Worm (Caenorhabditis elegans) whole organism, L1 larva: Measurements from ENCODE around the gene F25B3.5.

ENCODE experiments used
- blmp-1 ChIP-seq: fragments of 150-350 bp; optimal IDR thresholded peaks from 2 replicates; lab custom pipeline; 2014; ENCODE audit warnings: missing biosample characterization, missing genetic modification characterization
- efl-1 ChIP-seq, 4 experiments: fragments of 150-350 bp; optimal IDR thresholded peaks in 3 of 4; peaks in 1 of 4; 1 replicate in 1 of 4; 2 replicates in 3 of 4; lab custom pipeline; 2014; ENCODE audit warnings: missing biosample characterization in 2 of 4, missing genetic modification characterization in 2 of 4, missing genetic modification reagents in 2 of 4
- elt-3 ChIP-seq, 6 experiments: fragments of 150-350 bp in 1 of 6; sonication (generic microtip); optimal IDR thresholded peaks; 2 replicates each; lab custom pipeline; 2017 to 2018; ENCODE audit warnings: missing biosample characterization in 6 of 6, missing genetic modification characterization in 6 of 6, inconsistent platforms in 1 of 6
- fkh-10 ChIP-seq: sonication (generic microtip); optimal IDR thresholded peaks from 2 replicates; lab custom pipeline; 2017; ENCODE audit warnings: missing biosample characterization, missing genetic modification reagents, missing genetic modification characterization
- lin-14 ChIP-seq: fragments of 200-800 bp; sonication (Bioruptor generic); optimal IDR thresholded peaks from 2 replicates; lab custom pipeline; 2018; ENCODE audit warnings: mild to moderate bottlenecking, missing genetic modification characterization, moderate library complexity, missing compliant biosample characterization
- nhr-85 ChIP-seq: sonication (generic microtip); peaks from one replicate; lab custom pipeline; 2016; ENCODE audit warnings: missing genetic modification characterization, inconsistent platforms, missing compliant biosample characterization
- snu-23 ChIP-seq: sonication (generic microtip); optimal IDR thresholded peaks from 2 replicates; lab custom pipeline; 2016; ENCODE audit warnings: missing genetic modification characterization, missing compliant biosample characterization
- sox-4 ChIP-seq: sonication (generic microtip); optimal IDR thresholded peaks from 2 replicates; lab custom pipeline; 2016; ENCODE audit warnings: missing genetic modification characterization, missing compliant biosample characterization

Gene F25B3.5

DNA sequence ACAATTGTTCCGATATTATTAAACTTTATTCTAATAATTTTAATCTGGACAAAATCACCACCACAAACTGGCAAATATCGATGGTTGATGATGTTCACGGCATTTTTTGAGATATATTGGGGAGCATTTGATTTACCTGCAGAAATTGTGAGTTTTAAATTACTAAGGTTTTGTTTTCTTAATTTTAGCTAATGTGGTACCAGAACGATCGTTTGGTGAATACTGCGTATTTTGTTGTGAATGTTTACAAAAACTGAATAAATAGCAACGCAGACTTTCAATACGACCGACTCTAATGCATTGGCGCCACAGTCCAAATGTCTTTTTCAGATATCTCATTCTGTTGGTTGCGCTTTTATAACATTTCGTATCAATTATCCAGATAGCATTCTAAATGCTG is 48.4 kb downstream of the F25B3.5 start:
- TF ChIP-seq sox-4 (tag; lab: Kevin White, UChicago) (no peak), efl-1 (optimal IDR thresholded peaks at IDR 0.05; lab: Kevin White, UChicago) (no peak), efl-1 (GFP tag; optimal IDR thresholded peaks at IDR 0.05 in 1 of 2; lab: Kevin White, UChicago) (peak in 1 of 2 experiments; percentile 52)

DNA sequence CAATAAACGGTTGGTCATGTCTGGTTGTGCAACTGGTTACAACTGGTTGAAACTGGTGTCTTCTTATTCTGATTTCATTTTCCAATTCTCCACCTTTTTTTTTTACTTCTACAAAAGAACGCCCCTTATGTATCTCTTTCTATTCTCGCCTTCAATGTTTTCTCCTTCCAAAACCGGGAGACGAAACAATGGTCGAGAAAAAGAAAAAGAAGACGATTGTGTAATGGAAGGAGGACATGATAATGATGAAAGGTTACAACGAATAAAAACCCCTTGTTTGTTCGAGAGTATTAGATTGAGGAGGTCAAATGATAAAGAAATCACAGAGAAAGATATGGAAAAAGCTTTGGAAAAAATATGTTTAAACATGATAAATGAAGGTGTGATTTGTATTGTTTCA is 51.3 kb downstream of the F25B3.5 start, which contains the start of gene C50F4.8:
TSS of gene C50F4.8 (minus strand) at position 28 of the 400 bp plus-strand sequence.
- peak; percentile 2 for TF ChIP-seq lin-14 (GFP tag; lab: Kevin White, UChicago)
- TF ChIP-seq elt-3 (tag; optimal IDR thresholded peaks at IDR 0.05; lab: Kevin White, UChicago), result peak in 1 of 6 experiments; percentile 49
- TF ChIP-seq nhr-85 (tag; lab: Kevin White, UChicago), result peak; percentile 67
- no peak for TF ChIP-seq fkh-10 (GFP tag; lab: Kevin White, UChicago)
- peak; percentile 89 for TF ChIP-seq blmp-1 (tag; lab: Kevin White, UChicago)
- no peak for TF ChIP-seq snu-23
